Worm (Caenorhabditis elegans) whole organism, midembryonic: ENCODE results near the gene M110.9.

Experiments used
- T22C8.4 ChIP-seq: fragments of 200-800 bp; sonication (Bioruptor generic); IDR thresholded peaks from 2 replicates; pipeline ENCODE4 v1.3.6; 2022; ENCODE audit warnings: missing genetic modification characterization, missing compliant biosample characterization
- cog-1 ChIP-seq: sonication (generic microtip); optimal IDR thresholded peaks from 2 replicates; lab custom pipeline; 2016; ENCODE audit warnings: missing genetic modification characterization, missing compliant biosample characterization
- flt-1 ChIP-seq: fragments of 200-800 bp; sonication (Bioruptor generic); IDR thresholded peaks from 2 replicates; pipeline ENCODE4 v1.3.6; 2022; ENCODE audit warnings: missing genetic modification characterization, missing compliant biosample characterization
- klf-2 ChIP-seq: fragments of 200-800 bp; sonication (Bioruptor generic); conservative IDR thresholded peaks from 2 replicates; pipeline ENCODE4 v1.3.6; 2022; ENCODE audit warnings: missing genetic modification reagents, missing genetic modification characterization, missing compliant biosample characterization
- ref-1 ChIP-seq: fragments of 200-800 bp; sonication (Bioruptor generic); conservative IDR thresholded peaks from 2 replicates; pipeline ENCODE4 v1.3.6; 2022; ENCODE audit warnings: missing genetic modification reagents, missing genetic modification characterization, missing compliant biosample characterization
- ztf-23 ChIP-seq: fragments of 200-800 bp; sonication (Bioruptor generic); IDR thresholded peaks from 2 replicates; pipeline ENCODE4 v1.3.6; 2022; ENCODE audit warnings: missing genetic modification reagents, missing genetic modification characterization, missing compliant biosample characterization

DNA sequence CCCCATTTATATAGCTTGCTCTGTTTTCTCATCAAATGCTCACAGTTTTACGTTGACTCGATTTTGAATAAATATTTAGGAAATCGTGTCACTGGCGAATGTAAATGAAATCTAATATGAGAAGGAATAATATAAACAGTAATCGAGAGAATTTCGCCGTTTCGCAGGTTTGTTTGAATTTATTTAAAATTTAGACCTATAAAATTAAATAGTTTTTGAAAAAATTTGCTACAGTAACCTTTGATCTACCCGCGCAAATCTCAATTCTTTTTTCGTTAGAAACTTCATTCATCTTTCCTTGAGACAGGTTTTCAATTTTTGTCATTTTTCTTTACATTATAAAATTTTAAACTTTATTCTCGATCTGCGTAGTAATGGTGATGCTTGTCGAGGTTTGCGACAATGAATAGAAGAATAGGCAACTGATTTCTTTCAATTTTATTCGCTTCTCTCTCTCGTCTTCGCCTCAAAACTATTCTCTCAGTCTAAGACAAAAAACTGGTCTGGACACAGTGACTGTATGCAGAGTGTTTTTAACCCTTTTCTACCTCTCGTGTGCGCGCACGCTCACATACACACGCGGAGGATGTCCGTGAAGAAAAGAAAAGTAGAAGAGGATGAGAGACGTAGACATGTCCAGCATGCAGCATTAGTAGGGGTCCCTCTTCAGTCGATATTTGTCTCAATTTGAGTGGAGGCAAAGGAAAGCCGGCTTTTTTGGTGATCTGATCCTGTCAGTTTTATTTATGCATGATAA, 8.6 kb upstream of the M110.9 start, which contains the start of gene dab-1:
- TF ChIP-seq flt-1 (GFP tag; lab: Robert Waterston, UW), result no peak
- no peak for TF ChIP-seq T22C8.4 (GFP tag; lab: Robert Waterston, UW)
- TF ChIP-seq cog-1 (tag; lab: Kevin White, UChicago), result no peak
- no peak for TF ChIP-seq ztf-23 (GFP tag; lab: Robert Waterston, UW)
- TF ChIP-seq klf-2, result no peak
- TF ChIP-seq ref-1, result no peak
